Fruit fly (Drosophila melanogaster) whole organism, embryonic: ENCODE results near the gene Pex14.

Source experiments
- CG31441 ChIP-seq: fragments of 200-800 bp; sonication (Bioruptor generic); IDR thresholded peaks from 2 replicates; pipeline ENCODE4 v1.3.6; 2022; ENCODE audit warnings: missing biosample characterization, missing genetic modification characterization
- CG3163 ChIP-seq: fragments of 200-800 bp; sonication (Bioruptor generic); optimal IDR thresholded peaks from 3 replicates; lab custom pipeline; 2016; ENCODE audit warnings: missing biosample characterization, missing genetic modification characterization

dm6 chr3L:20750391-20750790 lies 28.2 kb upstream of the Pex14 start:
- TF ChIP-seq CG31441 (GFP tag; lab: Robert Waterston, UW) (no peak), CG3163 (GFP tag; lab: Kevin White, UChicago) (no peak)
